Fruit fly (Drosophila melanogaster) whole organism: ENCODE measurements around the gene CG7695.

Experiments
- CG8478 ChIP-seq: fragments of >200 bp; optimal IDR thresholded peaks from 2 replicates; lab custom pipeline; 2018; ENCODE audit warnings: inconsistent platforms
- Dll ChIP-seq: fragments of >200 bp; optimal IDR thresholded peaks from 2 replicates; lab custom pipeline; 2017
- EcR ChIP-seq, 2 experiments: fragments of >200 bp; optimal IDR thresholded peaks; 2 replicates each; lab custom pipeline; 2017; ENCODE audit warnings: missing biosample characterization in 2 of 2, missing genetic modification characterization in 2 of 2, missing genetic modification reagents in 2 of 2
- pan ChIP-seq: fragments of >200 bp; optimal IDR thresholded peaks from 2 replicates; lab custom pipeline; 2017
- psq ChIP-seq: fragments of >200 bp; optimal IDR thresholded peaks from 2 replicates; lab custom pipeline; 2017
- usp ChIP-seq: fragments of >200 bp; optimal IDR thresholded peaks from 2 replicates; lab custom pipeline; 2017; ENCODE audit warnings: missing biosample characterization, missing genetic modification characterization, mixed read lengths

The CG7695 gene

dm6 chr3R:18617411-18617810 lies at the start of gene CG7695:
Gene CG7695 (minus strand): TSS chr3R:18617511.
- TF ChIP-seq usp (GFP tag; lab: Kevin White, UChicago) (no peak), pan (lab: Kevin White, UChicago) (no peak), Dll (lab: Kevin White, UChicago) (no peak), EcR (GFP tag; optimal IDR thresholded peaks at IDR 0.05; lab: Kevin White, UChicago) (no peak), psq (lab: Kevin White, UChicago) (no peak)

DNA sequence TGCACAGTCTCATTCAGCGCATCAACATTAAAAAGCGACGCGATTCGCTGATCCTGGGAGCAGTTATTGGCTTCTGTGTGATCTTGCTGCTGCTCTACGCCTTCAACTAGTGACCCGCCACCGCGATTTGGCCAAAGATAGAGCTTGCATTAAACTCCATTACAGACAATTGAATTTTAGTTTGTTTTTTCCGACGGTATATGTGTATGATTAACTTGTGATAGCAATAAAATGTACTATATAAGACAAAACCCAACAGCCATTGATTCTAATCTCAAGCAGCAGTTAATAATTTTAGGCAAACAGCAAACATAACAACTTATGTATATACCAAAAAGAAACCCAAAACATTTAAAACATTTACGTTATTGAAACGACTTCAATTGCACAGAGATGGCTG lies 47.8 kb upstream of the CG7695 start, which contains the start of gene CG31231:
Gene CG31231, plus strand, starts transcription at position 301 of the 400 bp plus-strand sequence.
- no peak for TF ChIP-seq pan (lab: Kevin White, UChicago)
- TF ChIP-seq usp (GFP tag; lab: Kevin White, UChicago): no peak
- TF ChIP-seq CG8478 (lab: Kevin White, UChicago): no peak
- TF ChIP-seq Dll (lab: Kevin White, UChicago): no peak
- no peak for TF ChIP-seq EcR (GFP tag; optimal IDR thresholded peaks at IDR 0.05; lab: Kevin White, UChicago)
- TF ChIP-seq psq (lab: Kevin White, UChicago): no peak

DNA sequence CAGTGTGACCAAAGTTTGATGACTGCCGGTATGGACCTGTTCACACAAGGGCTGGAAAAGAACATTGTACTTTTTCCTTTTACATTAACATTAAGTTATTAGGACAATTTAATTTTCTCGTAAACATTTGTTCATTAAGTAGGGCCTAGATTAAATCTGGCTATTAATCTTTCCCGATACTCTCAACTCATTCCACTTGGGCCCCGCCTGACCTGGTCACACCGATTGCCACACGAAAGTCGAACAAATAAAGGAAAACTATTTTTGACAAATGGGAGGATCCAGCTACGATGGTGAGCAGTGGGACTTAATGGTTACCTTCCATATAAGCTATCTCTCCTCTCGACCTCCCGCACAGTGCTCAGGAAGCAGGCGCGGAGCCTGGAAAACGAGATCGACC lies 46.2 kb upstream of the CG7695 start, which contains the start of the genes Cpsf73 and Gos28:
Gene Cpsf73, minus strand, starts transcription at position 28 of the 400 bp plus-strand sequence.
Gene Gos28, plus strand, starts transcription at position 214 of the 400 bp plus-strand sequence.
- no peak for TF ChIP-seq EcR (GFP tag; optimal IDR thresholded peaks at IDR 0.05; lab: Kevin White, UChicago)
- TF ChIP-seq usp (GFP tag; lab: Kevin White, UChicago): no peak
- TF ChIP-seq psq (lab: Kevin White, UChicago): no peak
- TF ChIP-seq Dll (lab: Kevin White, UChicago): no peak
- TF ChIP-seq CG8478 (lab: Kevin White, UChicago): no peak
- TF ChIP-seq pan (lab: Kevin White, UChicago): no peak

DNA sequence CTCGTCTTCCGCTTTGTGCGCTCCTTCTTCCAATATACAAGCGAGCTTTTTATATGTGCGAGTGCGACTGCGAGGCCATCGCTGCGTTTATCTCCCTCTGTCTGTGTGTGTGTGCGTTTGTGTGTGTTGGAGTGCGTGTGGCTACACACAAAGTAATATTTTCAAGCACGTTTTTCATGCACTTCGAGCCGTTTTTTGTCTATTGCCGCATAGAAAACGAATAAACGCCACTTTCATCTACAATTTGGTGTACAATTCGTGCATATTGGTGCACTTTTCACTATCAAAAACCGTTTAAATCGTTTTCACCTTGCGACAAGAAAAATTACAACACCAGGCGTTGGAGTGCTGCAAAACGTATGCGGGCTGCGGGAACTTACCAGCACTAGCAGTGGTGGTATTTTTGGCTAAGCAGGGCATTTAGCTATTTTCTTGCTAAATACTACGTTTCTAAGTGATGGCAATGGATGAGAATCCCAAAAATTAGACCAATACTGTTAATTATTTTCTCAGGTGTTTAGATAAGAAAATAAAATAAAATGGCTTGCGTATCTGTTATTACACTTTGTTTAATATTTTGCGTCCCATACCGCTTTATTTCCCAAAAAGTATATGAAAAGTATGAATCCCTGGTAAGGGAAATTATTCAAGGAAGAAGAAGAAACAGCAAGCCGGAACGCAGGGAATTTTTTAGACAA lies 41.8 kb upstream of the CG7695 start, which contains the start of the genes CG31224 and CstF64:
Gene CG31224, minus strand, starts transcription at position 365 of the 698 bp plus-strand sequence.
Gene CstF64, plus strand, starts transcription at position 674 of the 698 bp plus-strand sequence.
- TF ChIP-seq CG8478 (lab: Kevin White, UChicago) (no peak), EcR (GFP tag; optimal IDR thresholded peaks at IDR 0.05; lab: Kevin White, UChicago) (no peak), psq (lab: Kevin White, UChicago) (no peak), Dll (lab: Kevin White, UChicago) (no peak), usp (GFP tag; lab: Kevin White, UChicago) (no peak), pan (lab: Kevin White, UChicago) (no peak)

- TF ChIP-seq CG8478 (lab: Kevin White, UChicago) (no peak), pan (lab: Kevin White, UChicago) (no peak), Dll (lab: Kevin White, UChicago) (peak; percentile 61)
These were observed 41.2 kb upstream of the CG7695 start for dm6 chr3R:18658380-18658944.

DNA sequence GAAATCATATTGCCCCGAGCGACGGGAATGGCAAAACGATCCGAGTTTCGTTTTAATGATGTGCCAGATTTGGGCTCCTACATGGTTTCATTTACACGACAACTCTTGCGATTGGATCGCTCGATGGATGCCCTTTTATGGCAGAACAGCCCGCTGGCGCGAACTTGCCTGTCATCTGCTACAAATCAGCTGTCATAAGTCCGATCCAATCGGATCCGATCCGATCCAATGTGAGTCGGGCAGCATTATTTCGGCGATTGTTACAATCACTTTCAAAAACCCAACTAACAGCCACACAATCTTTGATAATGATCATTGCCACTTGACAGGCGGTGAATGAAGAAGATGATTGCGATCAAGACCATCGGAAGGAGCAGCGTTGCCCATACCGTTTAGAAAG lies 26.3 kb upstream of the CG7695 start:
- no peak for TF ChIP-seq CG8478 (lab: Kevin White, UChicago)
- TF ChIP-seq psq (lab: Kevin White, UChicago): no peak
- no peak for TF ChIP-seq Dll (lab: Kevin White, UChicago)
- TF ChIP-seq pan (lab: Kevin White, UChicago): no peak
- TF ChIP-seq EcR (GFP tag; optimal IDR thresholded peaks at IDR 0.05; lab: Kevin White, UChicago): no peak
- no peak for TF ChIP-seq usp (GFP tag; lab: Kevin White, UChicago)

dm6 chr3R:18641242-18641757 lies 24.0 kb upstream of the CG7695 start, which contains the start of gene CG14301:
Gene CG14301 (minus strand): TSS chr3R:18641457.
- no peak for TF ChIP-seq psq (lab: Kevin White, UChicago)
- no peak for TF ChIP-seq EcR (GFP tag; optimal IDR thresholded peaks at IDR 0.05; lab: Kevin White, UChicago)
- TF ChIP-seq Dll (lab: Kevin White, UChicago): no peak
- no peak for TF ChIP-seq pan (lab: Kevin White, UChicago)
- TF ChIP-seq CG8478 (lab: Kevin White, UChicago): no peak

DNA sequence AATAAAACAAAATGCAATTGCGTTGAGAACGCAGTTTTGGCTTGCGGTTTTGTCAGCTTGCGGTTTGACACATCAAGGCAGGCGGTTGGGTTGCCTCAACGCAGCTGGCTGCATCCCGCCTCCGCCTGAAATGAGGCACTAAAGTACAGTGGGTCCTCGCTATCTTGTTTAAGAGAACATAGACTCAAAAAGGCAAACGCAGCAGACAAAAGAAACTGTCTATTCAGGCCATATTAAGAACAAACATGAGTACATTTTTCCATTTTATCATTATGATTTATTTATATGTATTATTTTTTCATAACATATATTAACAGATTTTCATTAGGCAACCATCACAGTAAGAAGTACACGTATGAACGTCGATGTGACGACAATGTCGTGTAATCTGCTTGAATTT lies 22.4 kb upstream of the CG7695 start:
- TF ChIP-seq CG8478 (lab: Kevin White, UChicago) (no peak), Dll (lab: Kevin White, UChicago) (no peak), psq (lab: Kevin White, UChicago) (no peak), EcR (GFP tag; optimal IDR thresholded peaks at IDR 0.05; lab: Kevin White, UChicago) (no peak), usp (GFP tag; lab: Kevin White, UChicago) (no peak), pan (lab: Kevin White, UChicago) (no peak)

- TF ChIP-seq psq (lab: Kevin White, UChicago) (no peak), EcR (GFP tag; optimal IDR thresholded peaks at IDR 0.05; lab: Kevin White, UChicago) (no peak), usp (GFP tag; lab: Kevin White, UChicago) (no peak), pan (lab: Kevin White, UChicago) (no peak), CG8478 (lab: Kevin White, UChicago) (no peak), Dll (lab: Kevin White, UChicago) (no peak)
These were observed 15.8 kb upstream of the CG7695 start for dm6 chr3R:18633099-18633498.

- TF ChIP-seq usp (GFP tag; lab: Kevin White, UChicago) (no peak), CG8478 (lab: Kevin White, UChicago) (no peak), psq (lab: Kevin White, UChicago) (no peak), Dll (lab: Kevin White, UChicago) (no peak)
These were observed 11.1 kb upstream of the CG7695 start for dm6 chr3R:18628311-18628811.

dm6 chr3R:18624541-18624940 lies 7.2 kb upstream of the CG7695 start:
- TF ChIP-seq usp (GFP tag; lab: Kevin White, UChicago): no peak
- no peak for TF ChIP-seq pan (lab: Kevin White, UChicago)
- TF ChIP-seq Dll (lab: Kevin White, UChicago): no peak
- no peak for TF ChIP-seq psq (lab: Kevin White, UChicago)
- TF ChIP-seq CG8478 (lab: Kevin White, UChicago): no peak
- no peak for TF ChIP-seq EcR (GFP tag; optimal IDR thresholded peaks at IDR 0.05; lab: Kevin White, UChicago)
